Fruit fly (Drosophila melanogaster) whole organism, embryonic: ENCODE results near the gene CG32320.

ENCODE experiments used
- CG12299 ChIP-seq: fragments of 200-800 bp; sonication (Bioruptor generic); optimal IDR thresholded peaks from 2 replicates; lab custom pipeline; 2018; ENCODE audit warnings: missing biosample characterization, mild to moderate bottlenecking, missing genetic modification characterization
- CG8478 ChIP-seq: fragments of >200 bp; optimal IDR thresholded peaks from 2 replicates; lab custom pipeline; 2018
- CoRest ChIP-seq: fragments of 200-800 bp; sonication (Bioruptor generic); optimal IDR thresholded peaks from 3 replicates; lab custom pipeline; 2018; ENCODE audit warnings: missing biosample characterization, mild to moderate bottlenecking, missing genetic modification characterization, moderate library complexity
- NFAT ChIP-seq: fragments of 200-800 bp; sonication (Bioruptor generic); IDR thresholded peaks from 2 replicates; pipeline ENCODE4 v1.3.6; 2022; ENCODE audit warnings: missing biosample characterization, missing genetic modification characterization
- cato ChIP-seq: fragments of 200-800 bp; sonication (Bioruptor generic); optimal IDR thresholded peaks from 2 replicates; lab custom pipeline; 2016; ENCODE audit warnings: missing biosample characterization, missing genetic modification characterization, borderline replicate concordance
- grn ChIP-seq: fragments of 200-800 bp; sonication (Bioruptor generic); optimal IDR thresholded peaks from 3 replicates; lab custom pipeline; 2017; ENCODE audit warnings: missing biosample characterization, missing genetic modification characterization
- hb ChIP-seq: fragments of 200-800 bp; sonication (Bioruptor generic); IDR thresholded peaks from 3 replicates; pipeline ENCODE4 v1.3.6; 2022; ENCODE audit warnings: missing biosample characterization, missing genetic modification characterization; ENCODE audit not compliant: partially characterized antibody
- slou ChIP-seq: fragments of 200-800 bp; sonication (Bioruptor generic); optimal IDR thresholded peaks from 3 replicates; lab custom pipeline; 2016; ENCODE audit warnings: missing biosample characterization, missing genetic modification characterization
- usp ChIP-seq: fragments of >200 bp; optimal IDR thresholded peaks from 2 replicates; lab custom pipeline; 2017; ENCODE audit warnings: missing biosample characterization, missing genetic modification characterization
- wdn ChIP-seq: fragments of 200-800 bp; sonication (Bioruptor generic); IDR thresholded peaks from 2 replicates; pipeline ENCODE4 v1.3.6; 2022; ENCODE audit warnings: missing biosample characterization, missing genetic modification characterization

- TF ChIP-seq usp (GFP tag; lab: Kevin White, UChicago) (no peak), grn (no peak), cato (GFP tag; lab: Kevin White, UChicago) (no peak), slou (no peak), CG8478 (lab: Kevin White, UChicago) (no peak), CG12299 (no peak), wdn (GFP tag; lab: Robert Waterston, UW) (no peak), NFAT (GFP tag; lab: Robert Waterston, UW) (0 out of 2 replicates have a peak, but pooled peaks have one; percentile 8), hb (no peak), CoRest (tag; lab: Kevin White, UChicago) (no peak)
These were observed 33.2 kb downstream of the CG32320 start for dm6 chr3L:1431489-1432053.
